Fruit fly (Drosophila melanogaster): ENCODE results near the gene ND-20L.

DNA sequence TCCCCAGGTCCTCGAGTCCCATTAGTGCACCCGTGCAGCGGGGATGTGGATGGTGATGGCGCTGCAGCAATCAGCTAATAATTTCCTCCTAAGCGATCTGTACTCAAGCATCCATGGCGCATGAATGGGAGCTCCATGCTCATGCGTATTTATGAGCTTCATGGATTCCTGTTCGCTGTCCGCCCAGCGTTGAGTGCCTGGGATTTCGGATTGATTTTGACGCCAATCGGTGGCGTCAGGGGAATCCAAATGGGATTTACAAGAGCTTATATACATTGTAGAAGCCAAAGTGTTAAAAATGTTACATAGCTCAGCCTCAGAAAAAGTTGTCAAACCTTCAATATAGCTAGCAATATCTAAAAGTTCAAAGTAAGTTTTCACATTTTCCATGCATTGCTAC is at the start of gene ND-20L:
- no peak for TF ChIP-seq CG14711 (tag; optimal IDR thresholded peaks at IDR 0.05)
- no peak for TF ChIP-seq Mnt (GFP tag; optimal IDR thresholded peaks at IDR 0.05)

Data from whole organism, adult.